Worm (Caenorhabditis elegans): ENCODE data around the gene rhgf-2.

Gene rhgf-2

DNA sequence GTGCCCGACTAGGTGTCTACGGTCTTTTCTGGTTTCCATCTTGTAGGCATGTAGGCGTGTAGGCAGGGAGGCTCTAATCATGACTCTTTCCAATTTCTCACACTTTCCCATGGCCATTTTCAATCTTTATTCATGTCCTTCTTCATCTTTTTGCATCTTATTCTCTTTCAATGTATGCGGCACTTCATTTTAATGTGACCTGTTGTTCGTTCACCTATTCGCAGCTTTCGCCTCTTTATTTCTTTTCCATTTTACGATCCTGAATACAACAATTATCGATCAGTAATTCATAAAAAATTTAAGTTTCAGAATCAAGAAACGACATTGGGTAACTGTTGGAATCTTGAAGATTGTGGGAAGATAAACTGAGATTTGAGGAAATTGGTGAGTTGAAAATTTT, at the start of gene rhgf-2:
rhgf-2 (plus strand) TSS at position 301 of the 400 bp plus-strand sequence.
- TF ChIP-seq F49E8.2 (tag; optimal IDR thresholded peaks at IDR 0.05; ENCODE audit: borderline replicate concordance) = no peak
- no peak for TF ChIP-seq nhr-102 (tag; optimal IDR thresholded peaks at IDR 0.05)
- no peak for TF ChIP-seq zfp-3 (GFP tag; conservative IDR thresholded peaks at IDR 0.05)
- TF ChIP-seq spr-3 (GFP tag; optimal IDR thresholded peaks at IDR 0.05) = no peak
- no peak for TF ChIP-seq hif-1 (tag; optimal IDR thresholded peaks at IDR 0.05)
- TF ChIP-seq ceh-44 (GFP tag; IDR thresholded peaks at IDR 0.05) = no peak
- TF ChIP-seq madf-5 (GFP tag; IDR thresholded peaks at IDR 0.05) = no peak
- TF ChIP-seq hlh-30 (tag; optimal IDR thresholded peaks at IDR 0.05; ENCODE audit: insufficient read depth) = no peak
- TF ChIP-seq lim-7 (GFP tag; IDR thresholded peaks at IDR 0.05) = no peak
- no peak for TF ChIP-seq daf-19 (GFP tag; conservative IDR thresholded peaks at IDR 0.05)
- TF ChIP-seq skn-1 (tag; optimal IDR thresholded peaks at IDR 0.05) = no peak
- TF ChIP-seq fos-1 (tag; optimal IDR thresholded peaks at IDR 0.05) = no peak

DNA sequence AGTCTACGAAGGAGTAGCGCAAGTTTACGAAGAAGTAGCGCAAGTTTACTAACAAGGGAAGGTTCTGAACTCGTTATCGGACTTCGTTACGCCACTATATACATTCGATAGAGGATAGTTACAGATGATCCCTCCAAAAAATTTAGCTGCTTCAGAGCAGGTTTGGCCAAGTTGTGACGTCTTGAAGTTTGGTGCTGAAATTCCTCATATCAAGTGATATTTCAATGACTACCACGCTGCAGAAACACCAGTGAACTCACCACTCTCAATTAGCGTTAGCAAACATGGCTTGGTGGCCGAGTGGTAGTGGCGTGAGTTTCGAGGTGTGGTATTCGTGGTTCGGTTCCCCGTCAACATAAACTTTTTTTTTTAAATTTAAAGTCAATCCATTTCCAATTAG, 49.4 kb upstream of the rhgf-2 start:
- peak; percentile 27; the same call in 1 of the 2 replicates for TF ChIP-seq Y48G9A.11 (GFP tag; IDR thresholded peaks at IDR 0.05)

DNA sequence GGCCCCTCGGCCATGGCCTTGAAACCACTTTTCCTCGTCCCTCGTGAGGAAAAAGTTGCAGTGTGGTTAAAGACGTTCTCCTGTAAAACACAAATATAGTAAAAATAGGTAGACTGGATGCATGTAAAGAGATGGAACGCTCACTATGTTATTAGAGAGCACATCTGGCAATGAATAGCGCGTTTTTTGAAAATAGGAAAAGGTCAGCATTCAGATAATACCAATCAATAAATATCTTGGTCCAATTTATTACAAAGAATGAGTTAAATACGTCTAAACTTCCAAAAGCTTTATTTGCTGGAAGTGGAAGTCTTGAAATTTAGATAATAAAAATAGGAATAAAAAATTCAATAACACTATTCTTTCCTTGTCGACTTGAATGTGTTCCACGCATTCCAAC, 38.1 kb upstream of the rhgf-2 start, which contains the start of gene gadr-4:
gadr-4 (minus strand) TSS at position 101 of the 400 bp plus-strand sequence.
- no peak for TF ChIP-seq ama-1 (optimal IDR thresholded peaks at IDR 0.05)
- TF ChIP-seq F10B5.3 (tag; optimal IDR thresholded peaks at IDR 0.05) = no peak
- no peak for TF ChIP-seq dmd-6 (GFP tag; IDR thresholded peaks at IDR 0.05)
- TF ChIP-seq ztf-11 (tag; optimal IDR thresholded peaks at IDR 0.05) = no peak
- no peak for TF ChIP-seq F44E2.7 (GFP tag; IDR thresholded peaks at IDR 0.05)
- TF ChIP-seq unc-62 (GFP tag; optimal IDR thresholded peaks at IDR 0.05 in 1 of 2) = no peak
- TF ChIP-seq unc-62 (tag; optimal IDR thresholded peaks at IDR 0.05) = no peak
- no peak for TF ChIP-seq ctbp-1 (GFP tag; IDR thresholded peaks at IDR 0.05)
- TF ChIP-seq dpl-1 (GFP tag; optimal IDR thresholded peaks at IDR 0.05) = no peak
- TF ChIP-seq Y5F2A.4 (GFP tag; optimal IDR thresholded peaks at IDR 0.05) = no peak
- no peak for TF ChIP-seq hif-1 (tag; optimal IDR thresholded peaks at IDR 0.05)
- no peak for TF ChIP-seq lin-15B (tag; optimal IDR thresholded peaks at IDR 0.05)
- TF ChIP-seq hmg-1.1 (GFP tag; IDR thresholded peaks at IDR 0.05) = no peak
- no peak for TF ChIP-seq lim-7 (GFP tag; IDR thresholded peaks at IDR 0.05)
- no peak for TF ChIP-seq pha-4 (GFP tag; IDR thresholded peaks at IDR 0.05)
- TF ChIP-seq pha-4 (tag; optimal IDR thresholded peaks at IDR 0.05) = no peak

DNA sequence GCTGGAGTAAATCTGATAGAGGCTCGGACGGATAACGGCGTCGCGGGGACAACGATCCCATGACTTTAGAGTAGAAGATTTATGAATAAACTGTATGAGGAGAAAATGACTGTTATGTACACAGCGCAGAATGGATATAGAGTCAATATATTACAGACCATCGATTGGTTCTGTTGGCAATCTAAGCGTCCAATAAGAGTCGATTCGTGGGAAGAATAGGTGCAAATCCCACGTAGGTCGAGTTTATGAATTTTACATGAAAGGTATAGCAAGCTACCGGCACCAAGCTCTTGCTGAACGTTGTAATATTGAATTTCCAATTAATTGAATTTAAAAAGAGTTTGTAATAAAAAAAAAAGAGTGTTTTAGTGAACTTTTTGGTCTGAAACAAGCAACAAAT, 36.6 kb upstream of the rhgf-2 start, which contains the start of gene fbxb-118:
fbxb-118 (minus strand) TSS at position 101 of the 400 bp plus-strand sequence.
- no peak for TF ChIP-seq skn-1 (tag; optimal IDR thresholded peaks at IDR 0.05)
- TF ChIP-seq F37D6.2 (tag; optimal IDR thresholded peaks at IDR 0.05) = no peak
- no peak for TF ChIP-seq tra-1 (GFP tag; IDR thresholded peaks at IDR 0.05)
- no peak for TF ChIP-seq T20F7.1 (GFP tag; optimal IDR thresholded peaks at IDR 0.05)
- no peak for TF ChIP-seq nhr-25 (tag; optimal IDR thresholded peaks at IDR 0.05; ENCODE audit: borderline replicate concordance, insufficient read depth)
- TF ChIP-seq hlh-30 (tag; optimal IDR thresholded peaks at IDR 0.05; ENCODE audit: insufficient read depth) = no peak
- TF ChIP-seq nhr-11 (tag; optimal IDR thresholded peaks at IDR 0.05) = no peak

DNA sequence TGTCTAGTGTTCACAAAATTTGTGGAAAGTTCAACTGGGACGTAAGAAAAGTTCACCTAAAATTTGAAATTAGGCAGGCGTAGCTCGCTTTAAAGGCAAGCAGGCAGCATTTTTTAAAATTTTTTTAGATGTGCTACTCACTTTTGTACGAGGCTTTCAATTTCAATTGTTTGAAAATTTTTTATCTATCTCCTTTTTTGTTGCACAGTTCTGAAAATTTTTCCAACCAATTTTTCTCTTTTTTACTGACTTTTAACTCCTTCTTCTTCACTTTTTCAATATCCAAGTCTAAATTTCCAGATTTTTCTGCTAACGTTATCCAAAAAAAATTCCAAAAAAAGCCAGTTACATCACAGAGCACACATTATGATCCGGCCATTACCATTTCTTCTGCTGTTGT, 33.3 kb upstream of the rhgf-2 start, which contains the start of gene W06A11.1:
W06A11.1 (plus strand) TSS at position 301 of the 400 bp plus-strand sequence.
- TF ChIP-seq lin-15B (tag; optimal IDR thresholded peaks at IDR 0.05) = no peak
- TF ChIP-seq ceh-28 (tag; optimal IDR thresholded peaks at IDR 0.05) = no peak
- TF ChIP-seq T20F7.1 (GFP tag; optimal IDR thresholded peaks at IDR 0.05) = no peak
- no peak for TF ChIP-seq ztf-7 (tag; optimal IDR thresholded peaks at IDR 0.05)
- TF ChIP-seq fkh-10 (GFP tag; optimal IDR thresholded peaks at IDR 0.05) = no peak
- TF ChIP-seq unc-39 (tag; optimal IDR thresholded peaks at IDR 0.05) = no peak
- no peak for TF ChIP-seq arid-1 (GFP tag; conservative IDR thresholded peaks at IDR 0.05)
- no peak for TF ChIP-seq fos-1 (tag; optimal IDR thresholded peaks at IDR 0.05)
- TF ChIP-seq daf-12 (tag; optimal IDR thresholded peaks at IDR 0.05) = no peak
- TF ChIP-seq lir-3 (tag; optimal IDR thresholded peaks at IDR 0.05) = no peak
- no peak for TF ChIP-seq tag-97 (GFP tag; IDR thresholded peaks at IDR 0.05)
- no peak for TF ChIP-seq duxl-1 (tag; optimal IDR thresholded peaks at IDR 0.05; ENCODE audit: poor library complexity)
- no peak for TF ChIP-seq hlh-30 (tag; optimal IDR thresholded peaks at IDR 0.05; ENCODE audit: insufficient read depth)
- TF ChIP-seq mdt-29 (GFP tag; IDR thresholded peaks at IDR 0.05) = no peak
- no peak for TF ChIP-seq madf-5 (GFP tag; IDR thresholded peaks at IDR 0.05)
- no peak for TF ChIP-seq rbr-2 (tag; optimal IDR thresholded peaks at IDR 0.05)
- TF ChIP-seq F37D6.2 (tag; optimal IDR thresholded peaks at IDR 0.05) = no peak
- TF ChIP-seq nhr-102 (tag; optimal IDR thresholded peaks at IDR 0.05) = no peak
